Worm (Caenorhabditis elegans): Measurements from ENCODE around the gene flr-4.

Gene flr-4

ce11 chrX:15089123-15089522 is at the start of gene flr-4:
Gene flr-4, plus strand, starts transcription at chrX:15089397.
- TF ChIP-seq zip-5 (tag; optimal IDR thresholded peaks at IDR 0.05) = no peak
- TF ChIP-seq sdc-2 (tag; optimal IDR thresholded peaks at IDR 0.05) = no peak
- TF ChIP-seq unc-3 (GFP tag; conservative IDR thresholded peaks at IDR 0.05) = no peak
- TF ChIP-seq unc-3 (tag; optimal IDR thresholded peaks at IDR 0.05) = no peak
- TF ChIP-seq rnt-1 (tag; optimal IDR thresholded peaks at IDR 0.05) = no peak
- no peak for TF ChIP-seq ceh-30 (tag; optimal IDR thresholded peaks at IDR 0.05)
- TF ChIP-seq ahr-1 (tag; optimal IDR thresholded peaks at IDR 0.05) = no peak
- TF ChIP-seq nfya-1 (tag; optimal IDR thresholded peaks at IDR 0.05) = no peak
- no peak for TF ChIP-seq hlh-8 (tag; optimal IDR thresholded peaks at IDR 0.05)
- TF ChIP-seq npax-4 (tag; optimal IDR thresholded peaks at IDR 0.05) = no peak
- TF ChIP-seq C38D4.7 (GFP tag; optimal IDR thresholded peaks at IDR 0.05) = no peak
- no peak for TF ChIP-seq syd-9 (tag; optimal IDR thresholded peaks at IDR 0.05)

- no peak for TF ChIP-seq odd-2 (tag; optimal IDR thresholded peaks at IDR 0.05)
- no peak for TF ChIP-seq ceh-18 (tag; optimal IDR thresholded peaks at IDR 0.05)
- TF ChIP-seq sox-2 (GFP tag; IDR thresholded peaks at IDR 0.05) = no peak
- no peak for TF ChIP-seq ztf-16 (tag; optimal IDR thresholded peaks at IDR 0.05)
- TF ChIP-seq C08G9.2 (tag; optimal IDR thresholded peaks at IDR 0.05) = no peak
- TF ChIP-seq gmeb-2 (tag; optimal IDR thresholded peaks at IDR 0.05) = no peak
- no peak for TF ChIP-seq ceh-45 (GFP tag; IDR thresholded peaks at IDR 0.05)
- TF ChIP-seq ceh-31 (tag; optimal IDR thresholded peaks at IDR 0.05) = no peak
These were observed 49.4 kb upstream of the flr-4 start for ce11 chrX:15039696-15040212.

ce11 chrX:15040552-15041080 is 48.6 kb upstream of the flr-4 start, which contains the start of gene C18B12.4:
Gene C18B12.4, minus strand, starts transcription at chrX:15040602.
- peak; percentile 3 for TF ChIP-seq ceh-19 (GFP tag; optimal IDR thresholded peaks at IDR 0.05)
- TF ChIP-seq ceh-2 (tag; optimal IDR thresholded peaks at IDR 0.05) = peak; percentile 65
- peak; percentile 71 for TF ChIP-seq pros-1 (tag; optimal IDR thresholded peaks at IDR 0.05)
- peak; percentile 3 for TF ChIP-seq dve-1 (tag; optimal IDR thresholded peaks at IDR 0.05)
- peak; percentile 57 for TF ChIP-seq pat-9 (tag; optimal IDR thresholded peaks at IDR 0.05)
- no peak for TF ChIP-seq elt-4 (tag; optimal IDR thresholded peaks at IDR 0.05)
- TF ChIP-seq ahr-1 (tag; optimal IDR thresholded peaks at IDR 0.05) = no peak
- no peak for TF ChIP-seq gmeb-2 (tag; optimal IDR thresholded peaks at IDR 0.05)
- peak; percentile 30 for TF ChIP-seq elt-2 (tag; optimal IDR thresholded peaks at IDR 0.05)
- TF ChIP-seq ceh-18 (tag; optimal IDR thresholded peaks at IDR 0.05) = peak; percentile 83
- peak; percentile 49 for TF ChIP-seq hlh-8 (tag; optimal IDR thresholded peaks at IDR 0.05)
- TF ChIP-seq sox-2 (GFP tag; IDR thresholded peaks at IDR 0.05) = peak; percentile 6; the same call in 1 of the 2 replicates
- TF ChIP-seq hlh-15 (tag; optimal IDR thresholded peaks at IDR 0.05) = no peak
- TF ChIP-seq hlh-30 (tag; optimal IDR thresholded peaks at IDR 0.05; ENCODE audit: insufficient read depth) = peak; percentile 99
- peak; percentile 19 for TF ChIP-seq eyg-1 (tag; optimal IDR thresholded peaks at IDR 0.05)
- peak; percentile 79 for TF ChIP-seq rnt-1 (tag; optimal IDR thresholded peaks at IDR 0.05)
- TF ChIP-seq K09A11.1 (tag; optimal IDR thresholded peaks at IDR 0.05; ENCODE audit: insufficient read depth) = no peak
- TF ChIP-seq ceh-34 (tag; optimal IDR thresholded peaks at IDR 0.05) = peak; percentile 78
- no peak for TF ChIP-seq nhr-11 (tag; optimal IDR thresholded peaks at IDR 0.05)
- TF ChIP-seq unc-3 (GFP tag; conservative IDR thresholded peaks at IDR 0.05) = no peak
- no peak for TF ChIP-seq unc-3 (tag; optimal IDR thresholded peaks at IDR 0.05)
- TF ChIP-seq npax-4 (tag; optimal IDR thresholded peaks at IDR 0.05) = no peak
- peak; percentile 30 for TF ChIP-seq F13H6.1 (tag; optimal IDR thresholded peaks at IDR 0.05)
- peak; percentile 36 for TF ChIP-seq ets-4 (tag; optimal IDR thresholded peaks at IDR 0.05)
- TF ChIP-seq tbx-2 (tag; optimal IDR thresholded peaks at IDR 0.05) = peak; percentile 68
- TF ChIP-seq ceh-30 (tag; optimal IDR thresholded peaks at IDR 0.05) = peak; percentile 61
- peak; percentile 80 for TF ChIP-seq unc-55 (GFP tag; optimal IDR thresholded peaks at IDR 0.05)
- TF ChIP-seq ceh-48 (tag; optimal IDR thresholded peaks at IDR 0.05) = peak; percentile 50
- TF ChIP-seq fax-1 (tag; optimal IDR thresholded peaks at IDR 0.05) = no peak
- TF ChIP-seq syd-9 (tag; optimal IDR thresholded peaks at IDR 0.05) = no peak
- TF ChIP-seq sdc-2 (tag; optimal IDR thresholded peaks at IDR 0.05) = peak; percentile 88
- TF ChIP-seq ama-1 (optimal IDR thresholded peaks at IDR 0.05) = no peak
- TF ChIP-seq lim-6 (tag; optimal IDR thresholded peaks at IDR 0.05) = peak; percentile 8
- no peak for TF ChIP-seq che-1 (tag; optimal IDR thresholded peaks at IDR 0.05)
- peak; percentile 84 for TF ChIP-seq ceh-31 (tag; optimal IDR thresholded peaks at IDR 0.05)
- TF ChIP-seq ztf-16 (tag; optimal IDR thresholded peaks at IDR 0.05) = peak; percentile 9
- peak; percentile 6 for TF ChIP-seq C08G9.2 (tag; optimal IDR thresholded peaks at IDR 0.05)
- TF ChIP-seq nfya-1 (tag; optimal IDR thresholded peaks at IDR 0.05) = peak; percentile 72
- no peak for TF ChIP-seq pag-3 (tag; optimal IDR thresholded peaks at IDR 0.05; ENCODE audit: borderline replicate concordance)
- peak; percentile 33 for TF ChIP-seq ceh-14 (tag; optimal IDR thresholded peaks at IDR 0.05)
- TF ChIP-seq ref-2 (tag; optimal IDR thresholded peaks at IDR 0.05) = peak; percentile 76

All from whole organism, late embryonic.